Fruit fly (Drosophila melanogaster) S2 (cell line): ENCODE measurements around the gene CG42495.

Source experiments
- CG8478 ChIP-seq: fragments of >200 bp; optimal IDR thresholded peaks from 2 replicates; lab custom pipeline; 2018
- CTCF ChIP-seq, 2 experiments: fragments of >200 bp; optimal IDR thresholded peaks; 2 replicates each; lab custom pipeline; 2018

The CG42495 gene

dm6 chr3L:18686220-18686801 is 19.1 kb downstream of the CG42495 start, which contains the start of gene Cyp12c1:
Cyp12c1 (minus strand) TSS chr3L:18686319.
- TF ChIP-seq CTCF (optimal IDR thresholded peaks at IDR 0.05; lab: Kevin White, UChicago) (no peak), CG8478 (lab: Kevin White, UChicago) (no peak)

dm6 chr3L:18693887-18694286 is 26.7 kb downstream of the CG42495 start, which contains the start of gene CG6893:
CG6893 (plus strand) TSS chr3L:18694187.
- no peak for TF ChIP-seq CTCF (optimal IDR thresholded peaks at IDR 0.05; lab: Kevin White, UChicago)
- TF ChIP-seq CG8478 (lab: Kevin White, UChicago) = no peak

- no peak for TF ChIP-seq CG8478 (lab: Kevin White, UChicago)
- TF ChIP-seq CTCF (optimal IDR thresholded peaks at IDR 0.05; lab: Kevin White, UChicago) = no peak
Observed at dm6 chr3L:18698312-18698711, 31.2 kb downstream of the CG42495 start, which contains the start of gene Dic4. Dic4 (minus strand) TSS chr3L:18698412.
